Fruit fly (Drosophila melanogaster): ENCODE measurements around the gene emc.

Gene emc

dm6 chr3L:796926-797802 lies 48.0 kb downstream of the emc start (continued):
- TF ChIP-seq CG4617 (GFP tag; optimal IDR thresholded peaks at IDR 0.05; ENCODE audit: borderline replicate concordance), result no peak
- no peak for TF ChIP-seq gt (GFP tag; IDR thresholded peaks at IDR 0.05)
- TF ChIP-seq gem (tag; optimal IDR thresholded peaks at IDR 0.05), result peak; percentile 79
- no peak for TF ChIP-seq Hand (GFP tag; optimal IDR thresholded peaks at IDR 0.05)
- peak; percentile 81 for TF ChIP-seq lab (GFP tag; optimal IDR thresholded peaks at IDR 0.05)
- TF ChIP-seq her (GFP tag; optimal IDR thresholded peaks at IDR 0.05), result no peak
- TF ChIP-seq nerfin-2 (GFP tag; IDR thresholded peaks at IDR 0.05; ENCODE audit: partially characterized antibody), result no peak
- TF ChIP-seq Hmx (GFP tag; optimal IDR thresholded peaks at IDR 0.05), result no peak
- TF ChIP-seq CG12071 (GFP tag; optimal IDR thresholded peaks at IDR 0.05), result peak; percentile 12
- TF ChIP-seq CG12659 (GFP tag; optimal IDR thresholded peaks at IDR 0.05), result peak; percentile 10
- peak; percentile 71; the same call in 2 of the 3 replicates for TF ChIP-seq tgo (GFP tag; IDR thresholded peaks at IDR 0.05)
- peak; percentile 45; the same call in 1 of the 3 replicates for TF ChIP-seq H15 (GFP tag; IDR thresholded peaks at IDR 0.05)
- no peak for TF ChIP-seq cad (GFP tag; optimal IDR thresholded peaks at IDR 0.05)
- no peak for TF ChIP-seq CG8359 (GFP tag; optimal IDR thresholded peaks at IDR 0.05; ENCODE audit: borderline replicate concordance)
- no peak for TF ChIP-seq MESR4 (GFP tag; optimal IDR thresholded peaks at IDR 0.05)
- TF ChIP-seq Doc2 (GFP tag; IDR thresholded peaks at IDR 0.05), result no peak
- TF ChIP-seq Ets97D (GFP tag; optimal IDR thresholded peaks at IDR 0.05), result no peak
- TF ChIP-seq exex (tag; optimal IDR thresholded peaks at IDR 0.05), result no peak
- TF ChIP-seq disco-r (GFP tag; optimal IDR thresholded peaks at IDR 0.05), result no peak
- TF ChIP-seq CG6791 (GFP tag; IDR thresholded peaks at IDR 0.05; ENCODE audit: partially characterized antibody), result no peak
- TF ChIP-seq jumu (GFP tag; optimal IDR thresholded peaks at IDR 0.05), result no peak
- TF ChIP-seq Six4 (GFP tag; optimal IDR thresholded peaks at IDR 0.05), result peak; percentile 50
- TF ChIP-seq danr (GFP tag; IDR thresholded peaks at IDR 0.05), result no peak
- no peak for TF ChIP-seq Hr39 (optimal IDR thresholded peaks at IDR 0.05)
- no peak for TF ChIP-seq dimm (GFP tag; IDR thresholded peaks at IDR 0.05)
- TF ChIP-seq CG31388 (GFP tag; optimal IDR thresholded peaks at IDR 0.05), result no peak
- TF ChIP-seq CG7372 (GFP tag; IDR thresholded peaks at IDR 0.05), result 0 out of 2 replicates have a peak, but pooled peaks have one; percentile 26
- peak; percentile 6 for TF ChIP-seq Antp (GFP tag; optimal IDR thresholded peaks at IDR 0.05)
- no peak for TF ChIP-seq pzg (GFP tag; optimal IDR thresholded peaks at IDR 0.05)
- TF ChIP-seq CG10979 (tag; optimal IDR thresholded peaks at IDR 0.05), result peak; percentile 62
- peak; percentile 48; the same call in 1 of the 2 replicates for TF ChIP-seq ranshi (GFP tag; IDR thresholded peaks at IDR 0.05)
- peak; percentile 91 for TF ChIP-seq Hey (tag; optimal IDR thresholded peaks at IDR 0.05)
- peak; percentile 38 for TF ChIP-seq CG15269 (tag; optimal IDR thresholded peaks at IDR 0.05)
- peak; percentile 59 for TF ChIP-seq grau (tag; optimal IDR thresholded peaks at IDR 0.05)
- TF ChIP-seq gsb (GFP tag; IDR thresholded peaks at IDR 0.05), result no peak
- no peak for TF ChIP-seq CG32767 (GFP tag; IDR thresholded peaks at IDR 0.05)
- TF ChIP-seq pnt (GFP tag; optimal IDR thresholded peaks at IDR 0.05), result no peak
- TF ChIP-seq CG10209 (GFP tag; optimal IDR thresholded peaks at IDR 0.05), result peak; percentile 3
- no peak for TF ChIP-seq Sry-δ (GFP tag; optimal IDR thresholded peaks at IDR 0.05)
- TF ChIP-seq CG12769 (tag; optimal IDR thresholded peaks at IDR 0.05), result peak; percentile 1
- peak; percentile 43; the same call in 1 of the 3 replicates for TF ChIP-seq ci (GFP tag; IDR thresholded peaks at IDR 0.05)
- TF ChIP-seq YL-1 (GFP tag; optimal IDR thresholded peaks at IDR 0.05), result no peak
- no peak for TF ChIP-seq Nf-YB (GFP tag; optimal IDR thresholded peaks at IDR 0.05)
- TF ChIP-seq MBD-R2 (GFP tag; IDR thresholded peaks at IDR 0.05), result 0 out of 2 replicates have a peak, but pooled peaks have one; percentile 26
- no peak for TF ChIP-seq Dfd (GFP tag; optimal IDR thresholded peaks at IDR 0.05)
- TF ChIP-seq CG2116 (GFP tag; optimal IDR thresholded peaks at IDR 0.05), result no peak
- TF ChIP-seq CHES-1-like (GFP tag; optimal IDR thresholded peaks at IDR 0.05), result no peak
- TF ChIP-seq ase (GFP tag; IDR thresholded peaks at IDR 0.05), result peak; percentile 50; the same call in 1 of the 3 replicates
- TF ChIP-seq vnd (GFP tag; IDR thresholded peaks at IDR 0.05; ENCODE audit: partially characterized antibody), result no peak
